ENCODE assay signal across 1 fruit fly cellular context in genomic region chr3L:2851771-2852170, dm6.
TF ChIP-seq lines count a peak whose summit lies in the region.

No protein-coding gene starts in this region.

TF ChIP-seq in whole organism, embryonic, 481 proteins besides CTCF, POLR2A, EP300 and RAD21 (continued from another document and continues in another):
- TF ChIP-seq CG15696 (tag; optimal IDR thresholded peaks at IDR 0.05; lab: Kevin White, UChicago) (peak; percentile 75), Trl (optimal IDR thresholded peaks at IDR 0.05; lab: Kevin White, UChicago) (no peak), Trl (GFP tag; optimal IDR thresholded peaks at IDR 0.05; lab: Kevin White, UChicago) (peak; percentile 79), HmgZ (tag; optimal IDR thresholded peaks at IDR 0.05; lab: Kevin White, UChicago) (peak; percentile 85), CG6272 (GFP tag; IDR thresholded peaks at IDR 0.05; lab: Robert Waterston, UW) (peak; percentile 54), emc (GFP tag; optimal IDR thresholded peaks at IDR 0.05; lab: Kevin White, UChicago) (peak; percentile 25), Drgx (GFP tag; IDR thresholded peaks at IDR 0.05; lab: Robert Waterston, UW) (no peak), CG3838 (GFP tag; optimal IDR thresholded peaks at IDR 0.05; lab: Kevin White, UChicago) (no peak), CG5953 (GFP tag; IDR thresholded peaks at IDR 0.05; lab: Robert Waterston, UW) (0 out of 2 replicates have a peak, but pooled peaks have one; percentile 36), Lhr (GFP tag; optimal IDR thresholded peaks at IDR 0.05; lab: Kevin White, UChicago) (peak; percentile 89), CG12071 (GFP tag; optimal IDR thresholded peaks at IDR 0.05; lab: Kevin White, UChicago) (no peak), twi (tag; optimal IDR thresholded peaks at IDR 0.05; lab: Kevin White, UChicago) (peak; percentile 11), CG12769 (tag; optimal IDR thresholded peaks at IDR 0.05; lab: Kevin White, UChicago) (peak; percentile 52), CG2875 (GFP tag; optimal IDR thresholded peaks at IDR 0.05; lab: Kevin White, UChicago) (no peak), Bgb (GFP tag; IDR thresholded peaks at IDR 0.05; lab: Robert Waterston, UW; ENCODE audit: partially characterized antibody) (peak; percentile 84), schlank (tag; optimal IDR thresholded peaks at IDR 0.05; lab: Kevin White, UChicago) (no peak), bowl (GFP tag; IDR thresholded peaks at IDR 0.05; lab: Robert Waterston, UW) (no peak), CG12942 (GFP tag; optimal IDR thresholded peaks at IDR 0.05; lab: Kevin White, UChicago) (peak; percentile 55), NC2α (GFP tag; optimal IDR thresholded peaks at IDR 0.05; lab: Kevin White, UChicago) (peak; percentile 69), CG10274 (GFP tag; optimal IDR thresholded peaks at IDR 0.05; lab: Kevin White, UChicago) (no peak), Scr (GFP tag; IDR thresholded peaks at IDR 0.05; lab: Robert Waterston, UW; ENCODE audit: partially characterized antibody) (peak; percentile 41; the same call in 1 of the 2 replicates), ewg (GFP tag; optimal IDR thresholded peaks at IDR 0.05; lab: Kevin White, UChicago) (peak; percentile 33), run (tag; optimal IDR thresholded peaks at IDR 0.05; lab: Kevin White, UChicago) (no peak), nom (GFP tag; optimal IDR thresholded peaks at IDR 0.05; lab: Kevin White, UChicago) (no peak), CG12155 (GFP tag; optimal IDR thresholded peaks at IDR 0.05; lab: Kevin White, UChicago) (peak; percentile 57), E2f2 (GFP tag; IDR thresholded peaks at IDR 0.05; lab: Robert Waterston, UW) (peak; percentile 34; the same call in 1 of the 2 replicates), kay (GFP tag; optimal IDR thresholded peaks at IDR 0.05; lab: Kevin White, UChicago) (no peak), lbe (GFP tag; optimal IDR thresholded peaks at IDR 0.05; lab: Kevin White, UChicago) (no peak), fu2 (GFP tag; optimal IDR thresholded peaks at IDR 0.05; lab: Kevin White, UChicago) (peak; percentile 50), lilli (GFP tag; optimal IDR thresholded peaks at IDR 0.05; lab: Kevin White, UChicago) (peak; percentile 72), fd96Cb (tag; optimal IDR thresholded peaks at IDR 0.05; lab: Kevin White, UChicago) (peak; percentile 11), cg (GFP tag; optimal IDR thresholded peaks at IDR 0.05; lab: Kevin White, UChicago) (no peak), CHES-1-like (GFP tag; optimal IDR thresholded peaks at IDR 0.05; lab: Kevin White, UChicago) (peak; percentile 60), CG13424 (tag; optimal IDR thresholded peaks at IDR 0.05; lab: Kevin White, UChicago) (peak; percentile 52), CG4617 (GFP tag; optimal IDR thresholded peaks at IDR 0.05; lab: Kevin White, UChicago; ENCODE audit: borderline replicate concordance) (peak; percentile 33), odd (GFP tag; optimal IDR thresholded peaks at IDR 0.05; lab: Kevin White, UChicago) (no peak), zen2 (GFP tag; IDR thresholded peaks at IDR 0.05; lab: Robert Waterston, UW; ENCODE audit: partially characterized antibody) (no peak), her (GFP tag; optimal IDR thresholded peaks at IDR 0.05; lab: Kevin White, UChicago) (peak; percentile 57), Ravus (GFP tag; IDR thresholded peaks at IDR 0.05; lab: Robert Waterston, UW) (no peak), CG10366 (GFP tag; IDR thresholded peaks at IDR 0.05; lab: Robert Waterston, UW) (peak; percentile 53), Mrtf (GFP tag; IDR thresholded peaks at IDR 0.05; lab: Robert Waterston, UW) (peak; percentile 77), Optix (GFP tag; IDR thresholded peaks at IDR 0.05; lab: Robert Waterston, UW) (peak; percentile 45; the same call in 1 of the 3 replicates), lmd (GFP tag; IDR thresholded peaks at IDR 0.05; lab: Robert Waterston, UW) (peak; percentile 74), unc-4 (GFP tag; IDR thresholded peaks at IDR 0.05; lab: Robert Waterston, UW; ENCODE audit: partially characterized antibody) (peak; percentile 43; the same call in 1 of the 2 replicates), eve (GFP tag; optimal IDR thresholded peaks at IDR 0.05; lab: Kevin White, UChicago) (no peak), cato (GFP tag; optimal IDR thresholded peaks at IDR 0.05; lab: Kevin White, UChicago; ENCODE audit: borderline replicate concordance) (peak; percentile 52), Usf (GFP tag; optimal IDR thresholded peaks at IDR 0.05; lab: Kevin White, UChicago) (peak; percentile 27), Dip3 (GFP tag; optimal IDR thresholded peaks at IDR 0.05; lab: Kevin White, UChicago) (peak; percentile 49), Asciz (GFP tag; optimal IDR thresholded peaks at IDR 0.05; lab: Kevin White, UChicago) (no peak), tio (GFP tag; optimal IDR thresholded peaks at IDR 0.05; lab: Kevin White, UChicago) (peak; percentile 29), Six4 (GFP tag; optimal IDR thresholded peaks at IDR 0.05; lab: Kevin White, UChicago) (no peak), CG33213 (GFP tag; optimal IDR thresholded peaks at IDR 0.05; lab: Kevin White, UChicago) (peak; percentile 78), NfI (GFP tag; optimal IDR thresholded peaks at IDR 0.05; lab: Kevin White, UChicago) (peak; percentile 70), wek (GFP tag; optimal IDR thresholded peaks at IDR 0.05; lab: Kevin White, UChicago) (no peak), HmgD (GFP tag; optimal IDR thresholded peaks at IDR 0.05; lab: Kevin White, UChicago) (peak; percentile 82), Med (GFP tag; lab: Kevin White, UChicago) (peak; percentile 96), mirr (GFP tag; optimal IDR thresholded peaks at IDR 0.05; lab: Kevin White, UChicago) (no peak), dati (GFP tag; IDR thresholded peaks at IDR 0.05; lab: Robert Waterston, UW) (peak; percentile 27; the same call in 1 of the 2 replicates), gro (GFP tag; optimal IDR thresholded peaks at IDR 0.05; lab: Kevin White, UChicago) (peak; percentile 53), Stat92E (GFP tag; optimal IDR thresholded peaks at IDR 0.05; lab: Kevin White, UChicago) (peak in 1 of 3 experiments; percentile 25), pan (optimal IDR thresholded peaks at IDR 0.05; lab: Kevin White, UChicago) (no peak), pan (GFP tag; optimal IDR thresholded peaks at IDR 0.05 in 1 of 2, IDR thresholded peaks at IDR 0.05 in 1 of 2) (no peak), Fer3 (tag; optimal IDR thresholded peaks at IDR 0.05; lab: Kevin White, UChicago) (no peak), oc (tag; optimal IDR thresholded peaks at IDR 0.05; lab: Kevin White, UChicago) (no peak), CG11398 (GFP tag; optimal IDR thresholded peaks at IDR 0.05; lab: Kevin White, UChicago) (peak; percentile 37), CG9609 (GFP tag; optimal IDR thresholded peaks at IDR 0.05; lab: Kevin White, UChicago) (peak; percentile 59), vnd (GFP tag; IDR thresholded peaks at IDR 0.05; lab: Robert Waterston, UW; ENCODE audit: partially characterized antibody) (no peak; the same call in 2 of the 3 replicates), CG2202 (tag; optimal IDR thresholded peaks at IDR 0.05; lab: Kevin White, UChicago) (no peak), Awh (GFP tag; IDR thresholded peaks at IDR 0.05; lab: Robert Waterston, UW) (no peak), CG1603 (tag; optimal IDR thresholded peaks at IDR 0.05; lab: Kevin White, UChicago) (peak; percentile 79), BEAF-32 (GFP tag; optimal IDR thresholded peaks at IDR 0.05; lab: Kevin White, UChicago) (peak; percentile 59), Kr (GFP tag; optimal IDR thresholded peaks at IDR 0.05; lab: Kevin White, UChicago) (no peak), CG14860 (GFP tag; IDR thresholded peaks at IDR 0.05; lab: Robert Waterston, UW; ENCODE audit: partially characterized antibody) (no peak), CG7271 (tag; optimal IDR thresholded peaks at IDR 0.05; lab: Kevin White, UChicago) (no peak), CG17361 (GFP tag; IDR thresholded peaks at IDR 0.05; lab: Robert Waterston, UW) (peak; percentile 61; the same call in 2 of the 3 replicates), CG9876 (GFP tag; optimal IDR thresholded peaks at IDR 0.05; lab: Kevin White, UChicago) (peak; percentile 84), CG16815 (GFP tag; optimal IDR thresholded peaks at IDR 0.05; lab: Kevin White, UChicago) (peak; percentile 47), CG10979 (tag; optimal IDR thresholded peaks at IDR 0.05; lab: Kevin White, UChicago) (peak; percentile 17), CG6813 (GFP tag; optimal IDR thresholded peaks at IDR 0.05; lab: Kevin White, UChicago) (no peak), Aef1 (GFP tag; IDR thresholded peaks at IDR 0.05; lab: Robert Waterston, UW) (peak; percentile 66), amos (GFP tag; IDR thresholded peaks at IDR 0.05; lab: Robert Waterston, UW; ENCODE audit: partially characterized antibody) (peak; percentile 83), Hand (GFP tag; optimal IDR thresholded peaks at IDR 0.05; lab: Kevin White, UChicago) (no peak), Mes4 (GFP tag; optimal IDR thresholded peaks at IDR 0.05; lab: Kevin White, UChicago) (peak; percentile 36), luna (GFP tag; optimal IDR thresholded peaks at IDR 0.05; lab: Kevin White, UChicago) (peak; percentile 44), CG13296 (GFP tag; optimal IDR thresholded peaks at IDR 0.05; lab: Kevin White, UChicago) (no peak), insv (GFP tag; optimal IDR thresholded peaks at IDR 0.05; lab: Kevin White, UChicago) (peak in 1 of 2 experiments; percentile 76), Adf1 (GFP tag; IDR thresholded peaks at IDR 0.05; lab: Robert Waterston, UW) (peak; percentile 16; the same call in 1 of the 2 replicates), CG1792 (GFP tag; optimal IDR thresholded peaks at IDR 0.05; lab: Kevin White, UChicago) (peak; percentile 41), Atf3 (GFP tag; optimal IDR thresholded peaks at IDR 0.05; lab: Kevin White, UChicago) (peak; percentile 41), slbo (GFP tag; IDR thresholded peaks at IDR 0.05; lab: Robert Waterston, UW) (peak; percentile 89), exex (tag; optimal IDR thresholded peaks at IDR 0.05; lab: Kevin White, UChicago) (no peak), CG11723 (GFP tag; optimal IDR thresholded peaks at IDR 0.05; lab: Kevin White, UChicago) (no peak), CG4820 (GFP tag; optimal IDR thresholded peaks at IDR 0.05; lab: Kevin White, UChicago) (peak; percentile 64), ham (GFP tag; IDR thresholded peaks at IDR 0.05; lab: Robert Waterston, UW) (no peak), CG3407 (GFP tag; optimal IDR thresholded peaks at IDR 0.05; lab: Kevin White, UChicago) (no peak), CG12659 (GFP tag; optimal IDR thresholded peaks at IDR 0.05; lab: Kevin White, UChicago) (peak; percentile 47), CG4707 (GFP tag; optimal IDR thresholded peaks at IDR 0.05; lab: Kevin White, UChicago) (no peak), Tbp (GFP tag; optimal IDR thresholded peaks at IDR 0.05; lab: Kevin White, UChicago) (no peak), CG1233 (GFP tag; optimal IDR thresholded peaks at IDR 0.05; lab: Kevin White, UChicago) (no peak), tup (GFP tag; optimal IDR thresholded peaks at IDR 0.05; lab: Kevin White, UChicago) (no peak), ab (GFP tag; optimal IDR thresholded peaks at IDR 0.05; lab: Kevin White, UChicago) (peak; percentile 19), gsb-n (tag; optimal IDR thresholded peaks at IDR 0.05; lab: Kevin White, UChicago) (no peak), CoRest (tag; optimal IDR thresholded peaks at IDR 0.05; lab: Kevin White, UChicago) (peak; percentile 70), CG8478 (optimal IDR thresholded peaks at IDR 0.05; lab: Kevin White, UChicago) (peak; percentile 46), sr (GFP tag; IDR thresholded peaks at IDR 0.05; lab: Robert Waterston, UW) (no peak), btn (GFP tag; optimal IDR thresholded peaks at IDR 0.05; lab: Kevin White, UChicago) (no peak), Camta (GFP tag; optimal IDR thresholded peaks at IDR 0.05; lab: Kevin White, UChicago) (peak; percentile 75), Rx (GFP tag; IDR thresholded peaks at IDR 0.05; lab: Robert Waterston, UW) (peak; percentile 45), phol (tag; optimal IDR thresholded peaks at IDR 0.05; lab: Kevin White, UChicago) (peak; percentile 60), hkb (optimal IDR thresholded peaks at IDR 0.05; lab: Kevin White, UChicago) (no peak), hkb (GFP tag; IDR thresholded peaks at IDR 0.05; lab: Robert Waterston, UW) (peak; percentile 23; the same call in 1 of the 2 replicates), CG17802 (tag; optimal IDR thresholded peaks at IDR 0.05; lab: Kevin White, UChicago) (no peak), slp2 (GFP tag; optimal IDR thresholded peaks at IDR 0.05; lab: Kevin White, UChicago) (peak; percentile 65), CG1602 (GFP tag; optimal IDR thresholded peaks at IDR 0.05; lab: Kevin White, UChicago) (peak; percentile 75), bcd (GFP tag; optimal IDR thresholded peaks at IDR 0.05; lab: Kevin White, UChicago) (peak; percentile 47), fd64A (GFP tag; optimal IDR thresholded peaks at IDR 0.05; lab: Kevin White, UChicago) (no peak), CG16863 (GFP tag; optimal IDR thresholded peaks at IDR 0.05; lab: Kevin White, UChicago) (peak; percentile 39), trh (GFP tag; optimal IDR thresholded peaks at IDR 0.05; lab: Kevin White, UChicago) (no peak), tna (GFP tag; IDR thresholded peaks at IDR 0.05; lab: Robert Waterston, UW; ENCODE audit: partially characterized antibody) (no peak), org-1 (GFP tag; optimal IDR thresholded peaks at IDR 0.05; lab: Kevin White, UChicago) (no peak), Ssrp (tag; optimal IDR thresholded peaks at IDR 0.05; lab: Kevin White, UChicago) (peak; percentile 20), CG7372 (GFP tag; IDR thresholded peaks at IDR 0.05; lab: Robert Waterston, UW) (no peak), CG4328 (GFP tag; optimal IDR thresholded peaks at IDR 0.05; lab: Kevin White, UChicago) (no peak), fd3F (GFP tag; optimal IDR thresholded peaks at IDR 0.05; lab: Kevin White, UChicago) (peak; percentile 2), CG6765 (GFP tag; optimal IDR thresholded peaks at IDR 0.05; lab: Kevin White, UChicago) (no peak), hbn (GFP tag; IDR thresholded peaks at IDR 0.05; lab: Robert Waterston, UW; ENCODE audit: partially characterized antibody) (0 out of 2 replicates have a peak, but pooled peaks have one; percentile 15), CrebB (tag; optimal IDR thresholded peaks at IDR 0.05; lab: Kevin White, UChicago) (no peak), dimm (GFP tag; IDR thresholded peaks at IDR 0.05; lab: Robert Waterston, UW) (no peak), ase (GFP tag; IDR thresholded peaks at IDR 0.05; lab: Robert Waterston, UW) (0 out of 3 replicates have a peak, but pooled peaks have one; percentile 21), CG12219 (GFP tag; optimal IDR thresholded peaks at IDR 0.05; lab: Kevin White, UChicago) (no peak), zfh1 (GFP tag; IDR thresholded peaks at IDR 0.05; lab: Robert Waterston, UW) (peak; percentile 73; the same call in 2 of the 3 replicates)
